Fruit fly (Drosophila melanogaster) whole organism, adult: ENCODE data around the gene CG6441.

Experiments used
- CG12768 ChIP-seq: fragments of 200-800 bp; sonication (Bioruptor generic); optimal IDR thresholded peaks from 2 replicates; lab custom pipeline; 2017; ENCODE audit warnings: missing biosample characterization, missing genetic modification characterization, mild to moderate bottlenecking, moderate library complexity, missing genetic modification reagents
- CG14711 ChIP-seq: fragments of 200-800 bp; sonication (Bioruptor generic); optimal IDR thresholded peaks from 2 replicates; lab custom pipeline; 2018; ENCODE audit warnings: missing biosample characterization, mild to moderate bottlenecking, missing genetic modification characterization, moderate library complexity
- CG1620 ChIP-seq: fragments of 200-800 bp; sonication (Bioruptor generic); optimal IDR thresholded peaks from 2 replicates; lab custom pipeline; 2016; ENCODE audit warnings: missing biosample characterization, missing genetic modification characterization
- Hr96 ChIP-seq: fragments of 200-800 bp; sonication (Bioruptor generic); optimal IDR thresholded peaks from 2 replicates; lab custom pipeline; 2016; ENCODE audit warnings: missing biosample characterization, missing genetic modification characterization
- bab1 ChIP-seq: fragments of 200-800 bp; sonication (Bioruptor generic); optimal IDR thresholded peaks from 3 replicates; lab custom pipeline; 2019; ENCODE audit warnings: missing biosample characterization, mild to moderate bottlenecking, missing genetic modification characterization, moderate library complexity
- cnc ChIP-seq, 2 experiments: fragments of >200 bp; optimal IDR thresholded peaks; 2 replicates each; lab custom pipeline; 2017
- kay ChIP-seq: fragments of 200-800 bp; sonication (Bioruptor generic); peaks from one replicate; lab custom pipeline; 2016; ENCODE audit warnings: missing biosample characterization, missing genetic modification characterization, borderline replicate concordance
- toe ChIP-seq: fragments of 200-800 bp; sonication (Bioruptor generic); optimal IDR thresholded peaks from 2 replicates; lab custom pipeline; 2016; ENCODE audit warnings: missing biosample characterization, missing genetic modification characterization

DNA sequence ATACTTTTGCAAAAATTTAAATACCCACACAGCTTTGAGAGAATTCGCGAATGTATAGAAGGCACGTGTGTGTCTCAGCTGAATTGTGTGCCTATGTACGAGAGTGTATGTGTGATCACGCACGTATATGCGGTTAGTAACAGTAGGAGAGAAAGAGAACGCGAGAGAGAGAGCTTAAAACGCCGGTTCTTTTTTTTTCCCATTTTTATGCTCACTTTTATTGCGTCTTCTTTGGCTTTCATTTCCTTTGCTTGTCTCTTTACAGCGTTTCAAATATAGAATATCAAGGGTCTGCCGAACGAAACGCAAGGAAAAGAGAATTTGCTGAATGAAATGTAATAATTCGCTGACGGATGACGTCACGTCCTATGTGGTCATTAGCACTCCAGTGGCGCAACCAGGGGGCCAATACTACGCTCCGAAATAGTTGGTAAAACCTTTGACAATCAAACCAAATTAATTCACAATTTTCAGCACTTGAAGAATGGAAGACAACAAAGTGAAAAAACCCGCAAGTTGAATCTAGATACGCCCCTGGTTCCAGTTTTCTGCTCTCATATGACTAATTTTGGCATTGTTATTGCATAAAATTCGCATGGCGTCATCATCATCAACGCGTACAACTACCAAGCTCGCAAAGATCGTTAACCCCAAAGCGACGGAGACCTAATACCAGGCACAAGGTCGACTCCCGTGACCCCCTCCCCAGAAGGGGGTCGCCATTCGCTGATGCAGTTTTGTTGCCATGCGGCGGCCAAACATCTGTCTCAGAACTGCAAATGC lies 49.4 kb upstream of the CG6441 start:
- TF ChIP-seq kay (GFP tag; lab: Kevin White, UChicago) (peak; percentile 94), toe (GFP tag; lab: Kevin White, UChicago) (no peak), bab1 (peak; percentile 84), cnc (optimal IDR thresholded peaks at IDR 0.05; lab: Kevin White, UChicago) (no peak), CG12768 (peak; percentile 87), CG1620 (GFP tag; lab: Kevin White, UChicago) (peak; percentile 51), Hr96 (peak; percentile 9), CG14711 (tag; lab: Kevin White, UChicago) (peak; percentile 86)
